Fruit fly (Drosophila melanogaster) whole organism: Measurements from ENCODE around the gene sws.

ENCODE experiments used
- CG8478 ChIP-seq: fragments of >200 bp; optimal IDR thresholded peaks from 2 replicates; lab custom pipeline; 2018; ENCODE audit warnings: inconsistent platforms
- EcR ChIP-seq, 2 experiments: fragments of >200 bp; optimal IDR thresholded peaks; 2 replicates each; lab custom pipeline; 2017; ENCODE audit warnings: missing biosample characterization in 2 of 2, missing genetic modification characterization in 2 of 2, missing genetic modification reagents in 2 of 2
- pan ChIP-seq: fragments of >200 bp; optimal IDR thresholded peaks from 2 replicates; lab custom pipeline; 2017
- psq ChIP-seq: fragments of >200 bp; optimal IDR thresholded peaks from 2 replicates; lab custom pipeline; 2017
- usp ChIP-seq: fragments of >200 bp; optimal IDR thresholded peaks from 2 replicates; lab custom pipeline; 2017; ENCODE audit warnings: missing biosample characterization, missing genetic modification characterization, mixed read lengths

- TF ChIP-seq CG8478 (lab: Kevin White, UChicago) (no peak), pan (no peak), psq (lab: Kevin White, UChicago) (no peak), usp (no peak), EcR (GFP tag; optimal IDR thresholded peaks at IDR 0.05; lab: Kevin White, UChicago) (no peak)
These were observed 2.1 kb downstream of the sws start for dm6 chrX:7965761-7966555.
